Worm (Caenorhabditis elegans) whole organism, L3 larva: Measurements from ENCODE around the gene lge-1.

Source experiments
- aly-2 ChIP-seq: fragments of 150-350 bp; optimal IDR thresholded peaks from 2 replicates; lab custom pipeline; 2014; ENCODE audit warnings: missing biosample characterization, missing genetic modification characterization
- ceh-28 ChIP-seq: fragments of 150-350 bp; optimal IDR thresholded peaks from 2 replicates; lab custom pipeline; 2014; ENCODE audit warnings: missing biosample characterization, missing genetic modification reagents, missing genetic modification characterization
- ceh-9 ChIP-seq: sonication (generic microtip); optimal IDR thresholded peaks from 2 replicates; lab custom pipeline; 2018; ENCODE audit warnings: missing biosample characterization, missing genetic modification characterization
- egl-5 ChIP-seq: fragments of 150-350 bp; optimal IDR thresholded peaks from 2 replicates; lab custom pipeline; 2017; ENCODE audit warnings: missing biosample characterization, missing genetic modification reagents, missing genetic modification characterization, inconsistent platforms
- elt-1 ChIP-seq: fragments of 150-350 bp; optimal IDR thresholded peaks from 2 replicates; lab custom pipeline; 2014; ENCODE audit warnings: missing biosample characterization, missing genetic modification characterization
- elt-3 ChIP-seq, 3 experiments: fragments of 150-350 bp in 1 of 3; sonication (generic microtip) in 2 of 3; optimal IDR thresholded peaks; 2 replicates in 2 of 3; 4 replicates in 1 of 3; lab custom pipeline; 2014 to 2017; ENCODE audit warnings: missing biosample characterization in 3 of 3, missing genetic modification characterization in 3 of 3
- eor-1 ChIP-seq, 2 experiments: fragments of 150-350 bp; optimal IDR thresholded peaks; 2 replicates each; lab custom pipeline; 2014 to 2018; ENCODE audit warnings: missing biosample characterization in 2 of 2, missing genetic modification characterization in 2 of 2
- fkh-2 ChIP-seq: fragments of 150-350 bp; optimal IDR thresholded peaks from 2 replicates; lab custom pipeline; 2014; ENCODE audit warnings: missing biosample characterization, missing genetic modification reagents, missing genetic modification characterization
- jun-1 ChIP-seq: fragments of 150-350 bp; optimal IDR thresholded peaks from 2 replicates; lab custom pipeline; 2014; ENCODE audit warnings: missing biosample characterization, missing genetic modification reagents, missing genetic modification characterization
- lin-15B ChIP-seq: fragments of 150-350 bp; optimal IDR thresholded peaks from 2 replicates; lab custom pipeline; 2014; ENCODE audit warnings: missing biosample characterization, missing genetic modification characterization
- lsy-12 ChIP-seq: sonication (generic microtip); optimal IDR thresholded peaks from 2 replicates; lab custom pipeline; 2016; ENCODE audit warnings: mild to moderate bottlenecking, missing genetic modification characterization, missing compliant biosample characterization
- mdl-1 ChIP-seq: fragments of 150-350 bp; optimal IDR thresholded peaks from 2 replicates; lab custom pipeline; 2014; ENCODE audit warnings: missing biosample characterization, missing genetic modification characterization
- nhr-11 ChIP-seq: fragments of 150-350 bp; optimal IDR thresholded peaks from 2 replicates; lab custom pipeline; 2014; ENCODE audit warnings: missing biosample characterization, missing genetic modification characterization
- nhr-12 ChIP-seq: fragments of 150-350 bp; optimal IDR thresholded peaks from 2 replicates; lab custom pipeline; 2014; ENCODE audit warnings: missing biosample characterization, missing genetic modification characterization
- nhr-23 ChIP-seq: fragments of 150-350 bp; optimal IDR thresholded peaks from 2 replicates; lab custom pipeline; 2014; ENCODE audit warnings: missing biosample characterization, missing genetic modification reagents, missing genetic modification characterization
- nhr-25 ChIP-seq: sonication (generic microtip); optimal IDR thresholded peaks from 2 replicates; lab custom pipeline; 2017; ENCODE audit warnings: missing biosample characterization, missing genetic modification characterization
- nhr-28 ChIP-seq: fragments of 150-350 bp; optimal IDR thresholded peaks from 2 replicates; lab custom pipeline; 2014; ENCODE audit warnings: missing biosample characterization, missing genetic modification characterization
- nhr-43 ChIP-seq: sonication (generic microtip); optimal IDR thresholded peaks from 2 replicates; lab custom pipeline; 2016; ENCODE audit warnings: mild to moderate bottlenecking, missing genetic modification characterization, missing compliant biosample characterization; ENCODE audit not compliant: poor library complexity, severe bottlenecking
- nhr-67 ChIP-seq: fragments of 150-350 bp; optimal IDR thresholded peaks from 2 replicates; lab custom pipeline; 2014; ENCODE audit warnings: missing biosample characterization, missing genetic modification characterization
- nhr-76 ChIP-seq: fragments of 150-350 bp; sonication (generic microtip); optimal IDR thresholded peaks from 5 replicates; lab custom pipeline; 2014; ENCODE audit warnings: missing biosample characterization, missing genetic modification characterization
- nhr-77 ChIP-seq: fragments of 150-350 bp; optimal IDR thresholded peaks from 2 replicates; lab custom pipeline; 2014; ENCODE audit warnings: missing biosample characterization, missing genetic modification characterization
- sea-2 ChIP-seq: fragments of 150-350 bp; sonication (generic microtip); optimal IDR thresholded peaks from 4 replicates; lab custom pipeline; 2014; ENCODE audit warnings: missing biosample characterization, missing genetic modification reagents, missing genetic modification characterization
- skn-1 ChIP-seq: fragments of 150-350 bp; optimal IDR thresholded peaks from 2 replicates; lab custom pipeline; 2014; ENCODE audit warnings: missing biosample characterization, missing genetic modification characterization
- unc-39 ChIP-seq: sonication (generic microtip); optimal IDR thresholded peaks from 4 replicates; lab custom pipeline; 2017; ENCODE audit warnings: missing biosample characterization, missing genetic modification characterization
- unc-62 ChIP-seq: fragments of 150-350 bp; sonication (generic microtip); optimal IDR thresholded peaks from 4 replicates; lab custom pipeline; 2014; ENCODE audit warnings: missing biosample characterization, missing genetic modification reagents, missing genetic modification characterization
- zag-1 ChIP-seq: fragments of 150-350 bp; optimal IDR thresholded peaks from 2 replicates; lab custom pipeline; 2014; ENCODE audit warnings: missing biosample characterization, missing genetic modification characterization

Gene lge-1

DNA sequence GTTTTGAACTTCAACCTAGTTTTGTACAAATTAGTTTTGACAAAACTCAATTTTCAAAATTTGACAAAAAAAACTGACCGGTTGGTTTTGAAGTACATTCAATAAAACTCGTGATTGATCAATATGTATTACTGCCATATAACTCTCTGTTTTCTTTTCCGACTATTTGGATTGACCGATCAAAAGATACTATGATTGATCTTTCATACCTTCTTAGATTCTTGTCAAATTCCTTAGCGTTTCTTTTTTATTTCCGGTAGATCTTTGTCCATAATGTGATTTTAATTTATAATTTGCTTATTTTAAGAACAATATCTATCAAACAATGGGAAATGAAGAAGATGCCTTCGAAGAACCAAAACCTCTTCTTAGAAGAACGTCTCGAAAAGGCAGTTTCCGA, 46.0 kb downstream of the lge-1 start, which contains the start of gene F58A3.3:
TSS of gene F58A3.3 (plus strand) at position 301 of the 400 bp plus-strand sequence.
- TF ChIP-seq nhr-25 (tag; lab: Kevin White, UChicago) (no peak), nhr-43 (no peak), nhr-12 (tag; lab: Kevin White, UChicago) (no peak), lsy-12 (tag; lab: Kevin White, UChicago) (no peak), elt-1 (no peak), nhr-77 (tag; lab: Kevin White, UChicago) (no peak), unc-39 (tag; lab: Kevin White, UChicago) (no peak), eor-1 (tag; optimal IDR thresholded peaks at IDR 0.05; lab: Kevin White, UChicago) (no peak), fkh-2 (tag; lab: Kevin White, UChicago) (no peak), nhr-28 (tag; lab: Kevin White, UChicago) (no peak), nhr-76 (tag; lab: Kevin White, UChicago) (no peak)

ce11 chrX:11014394-11015280, 48.3 kb downstream of the lge-1 start:
- TF ChIP-seq nhr-43 (peak; percentile 37), elt-3 (tag; optimal IDR thresholded peaks at IDR 0.05; lab: Kevin White, UChicago) (peak in 1 of 3 experiments; percentile 50), nhr-23 (peak; percentile 48), unc-39 (tag; lab: Kevin White, UChicago) (no peak), ceh-28 (tag; lab: Kevin White, UChicago) (peak; percentile 25), nhr-25 (tag; lab: Kevin White, UChicago) (peak; percentile 28), nhr-28 (tag; lab: Kevin White, UChicago) (no peak), sea-2 (no peak)
- TF ChIP-seq, all 47 proteins: peak for 5

DNA sequence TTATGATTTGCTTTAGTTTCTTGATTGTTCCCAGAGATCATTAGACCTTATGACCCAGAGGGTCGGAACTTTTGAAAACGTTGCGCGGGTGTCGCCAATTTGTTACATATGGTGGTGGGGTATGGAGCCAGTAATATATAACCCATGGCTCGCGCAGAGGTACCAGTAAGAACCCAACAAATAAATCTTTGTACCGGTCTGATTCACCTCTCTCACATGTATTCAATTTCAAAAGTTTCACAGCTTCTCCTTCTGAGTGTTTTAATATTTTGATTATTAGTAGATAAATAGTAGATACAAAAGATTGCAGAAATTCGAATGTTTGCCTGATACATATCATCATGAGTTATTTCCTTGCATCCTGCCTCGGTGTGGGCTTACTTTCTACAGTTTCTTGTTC, 49.7 kb downstream of the lge-1 start, which contains the start of gene egl-15:
TSS of gene egl-15 (plus strand) at position 301 of the 400 bp plus-strand sequence.
- no peak for TF ChIP-seq ceh-9 (tag; lab: Kevin White, UChicago)
- no peak for TF ChIP-seq jun-1 (tag; lab: Kevin White, UChicago)
- TF ChIP-seq egl-5 (tag; lab: Kevin White, UChicago): no peak
- no peak for TF ChIP-seq nhr-67
- TF ChIP-seq mdl-1 (tag; lab: Kevin White, UChicago): no peak
- TF ChIP-seq lsy-12 (tag; lab: Kevin White, UChicago): no peak
- TF ChIP-seq nhr-25 (tag; lab: Kevin White, UChicago): no peak
- TF ChIP-seq unc-62 (GFP tag; lab: Kevin White, UChicago): no peak
- no peak for TF ChIP-seq skn-1
- no peak for TF ChIP-seq nhr-12 (tag; lab: Kevin White, UChicago)
- TF ChIP-seq zag-1 (tag; lab: Kevin White, UChicago): no peak
- TF ChIP-seq nhr-11 (tag; lab: Kevin White, UChicago): no peak
- TF ChIP-seq aly-2 (tag; lab: Kevin White, UChicago): no peak
- no peak for TF ChIP-seq elt-3 (tag; optimal IDR thresholded peaks at IDR 0.05; lab: Kevin White, UChicago)
- TF ChIP-seq lin-15B: no peak
